Fruit fly (Drosophila melanogaster) whole organism, embryonic: ENCODE data around the gene CG32706.

Experiments
- CG10654 ChIP-seq: fragments of 200-800 bp; sonication (Bioruptor generic); optimal IDR thresholded peaks from 2 replicates; lab custom pipeline; 2016; ENCODE audit warnings: missing biosample characterization, missing genetic modification characterization
- CG11695 ChIP-seq: fragments of 200-800 bp; sonication (Bioruptor generic); IDR thresholded peaks from 3 replicates; pipeline ENCODE4 v1.3.6; 2022; ENCODE audit warnings: missing biosample characterization, missing genetic modification characterization
- CG12104 ChIP-seq: fragments of 200-800 bp; sonication (Bioruptor generic); optimal IDR thresholded peaks from 3 replicates; lab custom pipeline; 2016; ENCODE audit warnings: missing biosample characterization, missing genetic modification characterization
- CG13775 ChIP-seq: fragments of 200-800 bp; sonication (Bioruptor generic); optimal IDR thresholded peaks from 3 replicates; lab custom pipeline; 2017; ENCODE audit warnings: missing biosample characterization, mild to moderate bottlenecking, missing genetic modification characterization
- CG14441 ChIP-seq: fragments of 200-800 bp; sonication (Bioruptor generic); IDR thresholded peaks from 2 replicates; pipeline ENCODE4 v1.3.6; 2022; ENCODE audit warnings: missing biosample characterization, missing genetic modification characterization
- CG15479 ChIP-seq: fragments of 200-800 bp; sonication (Bioruptor generic); optimal IDR thresholded peaks from 3 replicates; lab custom pipeline; 2019; ENCODE audit warnings: missing biosample characterization, mild to moderate bottlenecking, missing genetic modification characterization, moderate library complexity
- CG1602 ChIP-seq: fragments of 200-800 bp; sonication (Bioruptor generic); optimal IDR thresholded peaks from 3 replicates; lab custom pipeline; 2016; ENCODE audit warnings: missing biosample characterization, missing genetic modification characterization
- CG1603 ChIP-seq: fragments of 200-800 bp; sonication (Bioruptor generic); optimal IDR thresholded peaks from 2 replicates; lab custom pipeline; 2019; ENCODE audit warnings: missing biosample characterization, mild to moderate bottlenecking, missing genetic modification characterization, moderate library complexity
- CG17328 ChIP-seq: fragments of 200-800 bp; sonication (Bioruptor generic); IDR thresholded peaks from 2 replicates; pipeline ENCODE4 v1.3.6; 2022; ENCODE audit warnings: missing biosample characterization, missing genetic modification characterization
- CG18262 ChIP-seq: fragments of 200-800 bp; optimal IDR thresholded peaks from 3 replicates; lab custom pipeline; 2019; ENCODE audit warnings: missing biosample characterization, mild to moderate bottlenecking, missing genetic modification characterization, moderate library complexity
- CG2678 ChIP-seq: fragments of 200-800 bp; sonication (Bioruptor generic); optimal IDR thresholded peaks from 3 replicates; lab custom pipeline; 2019; ENCODE audit warnings: missing biosample characterization, mild to moderate bottlenecking, missing genetic modification characterization, moderate library complexity
- CG32532 ChIP-seq: fragments of 200-800 bp; sonication (Bioruptor generic); IDR thresholded peaks from 2 replicates; pipeline ENCODE4 v1.3.6; 2022; ENCODE audit warnings: missing biosample characterization, missing genetic modification characterization
- CG3281 ChIP-seq: fragments of 200-800 bp; sonication (Bioruptor generic); optimal IDR thresholded peaks from 3 replicates; lab custom pipeline; 2017; ENCODE audit warnings: missing biosample characterization, mild to moderate bottlenecking, missing genetic modification characterization
- CG6654 ChIP-seq: fragments of 200-800 bp; sonication (Bioruptor generic); optimal IDR thresholded peaks from 2 replicates; lab custom pipeline; 2017; ENCODE audit warnings: missing biosample characterization, mild to moderate bottlenecking, missing genetic modification characterization
- CG6813 ChIP-seq: fragments of 200-800 bp; sonication (Bioruptor generic); optimal IDR thresholded peaks from 2 replicates; lab custom pipeline; 2017; ENCODE audit warnings: missing biosample characterization, missing genetic modification characterization, mild to moderate bottlenecking, moderate library complexity, missing genetic modification reagents
- CG9609 ChIP-seq: fragments of 200-800 bp; sonication (Bioruptor generic); optimal IDR thresholded peaks from 3 replicates; lab custom pipeline; 2016; ENCODE audit warnings: missing biosample characterization, missing genetic modification characterization
- Drgx ChIP-seq: fragments of 200-800 bp; sonication (Bioruptor generic); IDR thresholded peaks from 2 replicates; pipeline ENCODE4 v1.3.6; 2022; ENCODE audit warnings: missing biosample characterization, missing genetic modification characterization
- E2f1 ChIP-seq: fragments of 200-800 bp; sonication (Bioruptor generic); IDR thresholded peaks from 2 replicates; pipeline ENCODE4 v1.3.6; 2022; ENCODE audit warnings: missing biosample characterization, missing genetic modification characterization
- E2f2 ChIP-seq: fragments of 200-800 bp; sonication (Bioruptor generic); IDR thresholded peaks from 2 replicates; pipeline ENCODE4 v1.3.6; 2022; ENCODE audit warnings: missing biosample characterization, missing genetic modification characterization
- HLH54F ChIP-seq: fragments of 200-800 bp; sonication (Bioruptor generic); optimal IDR thresholded peaks from 3 replicates; lab custom pipeline; 2016; ENCODE audit warnings: missing biosample characterization, missing genetic modification characterization
- HmgD ChIP-seq: fragments of 200-800 bp; sonication (Bioruptor generic); optimal IDR thresholded peaks from 3 replicates; lab custom pipeline; 2016; ENCODE audit warnings: missing biosample characterization, missing genetic modification characterization
- MBD-R2 ChIP-seq: fragments of 200-800 bp; sonication (Bioruptor generic); IDR thresholded peaks from 2 replicates; pipeline ENCODE4 v1.3.6; 2022; ENCODE audit warnings: missing biosample characterization, missing genetic modification characterization
- Nf-YC ChIP-seq: fragments of 200-800 bp; optimal IDR thresholded peaks from 3 replicates; lab custom pipeline; 2019; ENCODE audit warnings: missing biosample characterization, mild to moderate bottlenecking, missing genetic modification characterization, moderate library complexity
- Oli ChIP-seq: fragments of 200-800 bp; sonication (Bioruptor generic); optimal IDR thresholded peaks from 2 replicates; lab custom pipeline; 2018; ENCODE audit warnings: missing biosample characterization, mild to moderate bottlenecking, missing genetic modification characterization, moderate library complexity
- Scr ChIP-seq: fragments of 200-800 bp; sonication (Bioruptor generic); IDR thresholded peaks from 2 replicates; pipeline ENCODE4 v1.3.6; 2022; ENCODE audit warnings: missing biosample characterization, missing genetic modification characterization; ENCODE audit not compliant: partially characterized antibody
- Trl ChIP-seq, 3 experiments: fragments of >200 bp in 2 of 3; fragments of 200-800 bp in 1 of 3; sonication (Bioruptor generic) in 1 of 3; optimal IDR thresholded peaks; 2 replicates in 1 of 3; 3 replicates in 2 of 3; lab custom pipeline; 2016 to 2017; ENCODE audit warnings: missing biosample characterization in 1 of 3, missing genetic modification characterization in 1 of 3
- Xbp1 ChIP-seq: fragments of 200-800 bp; sonication (Bioruptor generic); optimal IDR thresholded peaks from 3 replicates; lab custom pipeline; 2016; ENCODE audit warnings: missing biosample characterization, mild to moderate bottlenecking, missing genetic modification characterization
- Xrp1 ChIP-seq: fragments of 200-800 bp; sonication (Bioruptor generic); IDR thresholded peaks from 2 replicates; pipeline ENCODE4 v1.3.6; 2022; ENCODE audit warnings: missing biosample characterization, missing genetic modification characterization
- ab ChIP-seq: fragments of 200-800 bp; sonication (Bioruptor generic); optimal IDR thresholded peaks from 2 replicates; lab custom pipeline; 2016; ENCODE audit warnings: missing biosample characterization, missing genetic modification characterization
- amos ChIP-seq: fragments of 200-800 bp; sonication (Bioruptor generic); IDR thresholded peaks from 2 replicates; pipeline ENCODE4 v1.3.6; 2022; ENCODE audit warnings: missing biosample characterization, missing genetic modification characterization; ENCODE audit not compliant: partially characterized antibody
- az2 ChIP-seq: fragments of 200-800 bp; sonication (Bioruptor generic); optimal IDR thresholded peaks from 3 replicates; lab custom pipeline; 2016; ENCODE audit warnings: missing biosample characterization, missing genetic modification characterization
- bsh ChIP-seq, 2 experiments: fragments of 200-800 bp; sonication (Bioruptor generic); optimal IDR thresholded peaks; 2 replicates each; lab custom pipeline; 2017 to 2018; ENCODE audit warnings: mild to moderate bottlenecking in 2 of 2, missing biosample characterization in 2 of 2, missing genetic modification characterization in 2 of 2, moderate library complexity in 1 of 2
- dan ChIP-seq: fragments of 200-800 bp; sonication (Bioruptor generic); IDR thresholded peaks from 2 replicates; pipeline ENCODE4 v1.3.6; 2022; ENCODE audit warnings: missing biosample characterization, missing genetic modification characterization
- dimm ChIP-seq: fragments of 200-800 bp; sonication (Bioruptor generic); IDR thresholded peaks from 2 replicates; pipeline ENCODE4 v1.3.6; 2022; ENCODE audit warnings: missing biosample characterization, missing genetic modification characterization
- exex ChIP-seq: fragments of 200-800 bp; sonication (Bioruptor generic); optimal IDR thresholded peaks from 4 replicates; lab custom pipeline; 2018; ENCODE audit warnings: missing biosample characterization, mild to moderate bottlenecking, missing genetic modification characterization, moderate library complexity
- fru ChIP-seq: fragments of >200 bp; optimal IDR thresholded peaks from 2 replicates; lab custom pipeline; 2017
- insv ChIP-seq, 2 experiments: fragments of 200-800 bp; sonication (Bioruptor generic); optimal IDR thresholded peaks; 3 replicates each; lab custom pipeline; 2016 to 2018; ENCODE audit warnings: missing biosample characterization in 2 of 2, missing genetic modification characterization in 2 of 2
- ken ChIP-seq: fragments of 200-800 bp; sonication (Bioruptor generic); IDR thresholded peaks from 3 replicates; pipeline ENCODE4 v1.3.6; 2022; ENCODE audit warnings: missing biosample characterization, missing genetic modification characterization
- lab ChIP-seq: fragments of 200-800 bp; sonication (Bioruptor generic); optimal IDR thresholded peaks from 3 replicates; lab custom pipeline; 2017; ENCODE audit warnings: missing biosample characterization, missing genetic modification characterization, mild to moderate bottlenecking, moderate library complexity, missing genetic modification reagents
- lov ChIP-seq, 2 experiments: fragments of 200-800 bp in 1 of 2; fragments of >200 bp in 1 of 2; sonication (Bioruptor generic) in 1 of 2; IDR thresholded peaks in 1 of 2; optimal IDR thresholded peaks in 1 of 2; 2 replicates in 1 of 2; 3 replicates in 1 of 2; pipeline versions ENCODE4 v1.3.6 to Lab custom; 2017 to 2022; ENCODE audit warnings: missing biosample characterization in 1 of 2, missing genetic modification characterization in 1 of 2
- nom ChIP-seq: fragments of 200-800 bp; sonication (Bioruptor generic); optimal IDR thresholded peaks from 2 replicates; lab custom pipeline; 2017; ENCODE audit warnings: missing biosample characterization, missing genetic modification characterization, mild to moderate bottlenecking, moderate library complexity, missing genetic modification reagents
- schlank ChIP-seq: fragments of 200-800 bp; sonication (Bioruptor generic); optimal IDR thresholded peaks from 2 replicates; lab custom pipeline; 2018; ENCODE audit warnings: missing biosample characterization, mild to moderate bottlenecking, missing genetic modification characterization
- sug ChIP-seq: fragments of 200-800 bp; optimal IDR thresholded peaks from 2 replicates; lab custom pipeline; 2019; ENCODE audit warnings: missing biosample characterization, mild to moderate bottlenecking, missing genetic modification characterization, moderate library complexity
- tna ChIP-seq: fragments of 200-800 bp; sonication (Bioruptor generic); IDR thresholded peaks from 2 replicates; pipeline ENCODE4 v1.3.6; 2022; ENCODE audit warnings: missing biosample characterization, missing genetic modification characterization; ENCODE audit not compliant: partially characterized antibody
- vnd ChIP-seq: fragments of 200-800 bp; sonication (Bioruptor generic); IDR thresholded peaks from 3 replicates; pipeline ENCODE4 v1.3.6; 2022; ENCODE audit warnings: missing biosample characterization, missing genetic modification characterization; ENCODE audit not compliant: partially characterized antibody
- vvl ChIP-seq: fragments of 200-800 bp; sonication (Bioruptor generic); IDR thresholded peaks from 2 replicates; pipeline ENCODE4 v1.3.6; 2022; ENCODE audit warnings: missing biosample characterization, missing genetic modification characterization
- wdn ChIP-seq: fragments of 200-800 bp; sonication (Bioruptor generic); IDR thresholded peaks from 2 replicates; pipeline ENCODE4 v1.3.6; 2022; ENCODE audit warnings: missing biosample characterization, missing genetic modification characterization
- z ChIP-seq: fragments of 200-800 bp; sonication (Bioruptor generic); IDR thresholded peaks from 3 replicates; pipeline ENCODE4 v1.3.6; 2022; ENCODE audit warnings: missing biosample characterization, missing genetic modification characterization

Gene CG32706

dm6 chrX:9042457-9043045 is 44.4 kb upstream of the CG32706 start (continued):
- TF ChIP-seq insv (GFP tag; optimal IDR thresholded peaks at IDR 0.05; lab: Kevin White, UChicago) (peak in 1 of 2 experiments; percentile 7), HmgD (no peak), CG1603 (tag; lab: Kevin White, UChicago) (peak; percentile 56), vnd (GFP tag; lab: Robert Waterston, UW) (0 out of 3 replicates have a peak, but pooled peaks have one; percentile 13), CG6654 (GFP tag; lab: Kevin White, UChicago) (no peak), CG18262 (tag; lab: Kevin White, UChicago) (peak; percentile 23), CG11695 (GFP tag; lab: Robert Waterston, UW) (0 out of 3 replicates have a peak, but pooled peaks have one; percentile 16), Scr (GFP tag; lab: Robert Waterston, UW) (peak; percentile 40; the same call in 1 of the 2 replicates), E2f1 (GFP tag; lab: Robert Waterston, UW) (peak; percentile 14; the same call in 1 of the 2 replicates), Drgx (peak; percentile 40), Oli (peak; percentile 7), MBD-R2 (GFP tag; lab: Robert Waterston, UW) (0 out of 2 replicates have a peak, but pooled peaks have one; percentile 7), dimm (GFP tag; lab: Robert Waterston, UW) (no peak), lov (optimal IDR thresholded peaks at IDR 0.05; lab: Kevin White, UChicago) (no peak), lov (GFP tag; IDR thresholded peaks at IDR 0.05; lab: Robert Waterston, UW) (peak; percentile 16; the same call in 1 of the 3 replicates), az2 (peak; percentile 17), CG17328 (0 out of 2 replicates have a peak, but pooled peaks have one; percentile 9), CG15479 (peak; percentile 71), CG1602 (no peak), fru (lab: Kevin White, UChicago) (no peak), nom (GFP tag; lab: Kevin White, UChicago) (peak; percentile 66), amos (GFP tag; lab: Robert Waterston, UW) (peak; percentile 33; the same call in 1 of the 2 replicates), Xrp1 (GFP tag; lab: Robert Waterston, UW) (peak; percentile 53), wdn (GFP tag; lab: Robert Waterston, UW) (no peak), CG10654 (GFP tag; lab: Kevin White, UChicago) (no peak), z (peak; percentile 58; the same call in 1 of the 3 replicates), CG13775 (GFP tag; lab: Kevin White, UChicago) (no peak), Trl (optimal IDR thresholded peaks at IDR 0.05; lab: Kevin White, UChicago) (peak; percentile 83 to 89), Trl (GFP tag; optimal IDR thresholded peaks at IDR 0.05; lab: Kevin White, UChicago) (no peak), vvl (peak; percentile 57), CG9609 (GFP tag; lab: Kevin White, UChicago) (no peak), E2f2 (GFP tag; lab: Robert Waterston, UW) (no peak), CG12104 (GFP tag; lab: Kevin White, UChicago) (no peak), ab (GFP tag; lab: Kevin White, UChicago) (no peak), schlank (tag; lab: Kevin White, UChicago) (no peak), CG3281 (GFP tag; lab: Kevin White, UChicago) (no peak), exex (tag; lab: Kevin White, UChicago) (no peak), dan (no peak), ken (no peak), CG32532 (no peak), CG2678 (peak; percentile 9), CG14441 (GFP tag; lab: Robert Waterston, UW) (0 out of 2 replicates have a peak, but pooled peaks have one; percentile 10), HLH54F (GFP tag; lab: Kevin White, UChicago) (no peak), lab (GFP tag; lab: Kevin White, UChicago) (peak; percentile 51), bsh (GFP tag; optimal IDR thresholded peaks at IDR 0.05; lab: Kevin White, UChicago) (peak in 1 of 2 experiments; percentile 54), CG6813 (no peak), Nf-YC (tag; lab: Kevin White, UChicago) (peak; percentile 38), Xbp1 (GFP tag; lab: Kevin White, UChicago) (peak; percentile 5), tna (GFP tag; lab: Robert Waterston, UW) (peak; percentile 32; the same call in 1 of the 2 replicates), sug (peak; percentile 6)
